Worm (Caenorhabditis elegans): ENCODE data around the gene Y105C5B.1413.

Gene Y105C5B.1413

ce11 chrIV:16168702-16169440, 15.6 kb downstream of the Y105C5B.1413 start:
- TF ChIP-seq lsy-2 (tag; optimal IDR thresholded peaks at IDR 0.05), result no peak
- no peak for TF ChIP-seq unc-120 (tag; optimal IDR thresholded peaks at IDR 0.05; ENCODE audit: poor library complexity, severe bottlenecking)
- TF ChIP-seq nhr-76 (tag; optimal IDR thresholded peaks at IDR 0.05), result no peak
- no peak for TF ChIP-seq sptf-1 (tag; optimal IDR thresholded peaks at IDR 0.05)
- TF ChIP-seq blmp-1 (tag; optimal IDR thresholded peaks at IDR 0.05), result no peak

DNA sequence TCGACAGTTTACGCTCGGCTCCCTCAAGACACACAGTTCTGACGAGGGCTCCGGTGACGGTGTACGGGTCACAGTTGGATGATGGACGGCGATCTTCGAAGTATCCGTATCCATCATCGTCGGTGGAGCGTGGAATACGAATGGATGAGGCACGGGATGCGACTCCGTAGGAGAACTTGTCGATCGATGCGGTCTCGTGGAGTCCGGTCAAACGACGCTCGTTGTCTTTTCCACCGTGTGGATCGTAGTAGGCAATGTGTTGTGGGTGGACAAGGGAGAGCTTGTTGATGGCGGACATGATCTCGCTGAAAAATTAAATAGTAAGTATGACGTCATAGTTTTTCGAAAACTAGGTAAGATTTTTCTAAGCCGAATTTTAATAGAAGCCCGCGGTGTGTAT, 16.5 kb downstream of the Y105C5B.1413 start:
- TF ChIP-seq zip-8 (tag; optimal IDR thresholded peaks at IDR 0.05), result peak; percentile 80
- no peak for TF ChIP-seq ztf-11 (tag; optimal IDR thresholded peaks at IDR 0.05)

DNA sequence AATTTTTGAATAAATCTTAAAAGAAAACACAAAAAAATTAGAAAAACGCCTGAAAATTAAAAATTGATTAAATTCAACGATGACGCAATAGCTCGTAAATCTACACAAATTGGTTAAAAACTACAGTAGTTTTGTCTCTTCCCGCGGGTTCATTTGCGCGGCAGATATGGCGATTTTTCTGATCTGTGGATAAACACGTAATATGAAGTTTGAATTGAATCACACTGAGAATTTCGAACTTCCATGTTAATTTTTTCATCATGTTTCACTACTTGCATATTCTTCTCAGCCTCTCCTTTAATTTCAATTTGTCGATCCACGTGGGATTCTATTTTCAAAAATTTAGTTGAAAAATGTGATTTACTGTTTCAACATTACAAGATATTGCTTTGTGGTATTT, 17.1 kb downstream of the Y105C5B.1413 start:
- peak; percentile 57 for TF ChIP-seq zip-8 (tag; optimal IDR thresholded peaks at IDR 0.05)

ce11 chrIV:16147055-16147454, 37.4 kb downstream of the Y105C5B.1413 start, which contains the start of gene Y105C5B.25:
Y105C5B.25 (minus strand) TSS chrIV:16147155.
- TF ChIP-seq lin-32 (GFP tag; optimal IDR thresholded peaks at IDR 0.05) (no peak), mls-2 (tag; optimal IDR thresholded peaks at IDR 0.05) (no peak), ceh-43 (GFP tag; optimal IDR thresholded peaks at IDR 0.05) (no peak), M03D4.4 (tag; optimal IDR thresholded peaks at IDR 0.05) (no peak), ceh-83 (GFP tag; optimal IDR thresholded peaks at IDR 0.05) (no peak), bed-3 (GFP tag; optimal IDR thresholded peaks at IDR 0.05) (no peak), drap-1 (GFP tag; optimal IDR thresholded peaks at IDR 0.05) (no peak), hlh-1 (tag; optimal IDR thresholded peaks at IDR 0.05) (no peak), elt-1 (tag; optimal IDR thresholded peaks at IDR 0.05; ENCODE audit: borderline replicate concordance, insufficient read depth) (no peak), snpc-4 (tag; optimal IDR thresholded peaks at IDR 0.05) (no peak), cnd-1 (tag; optimal IDR thresholded peaks at IDR 0.05) (no peak), mep-1 (tag; optimal IDR thresholded peaks at IDR 0.05) (no peak), nhr-76 (tag; optimal IDR thresholded peaks at IDR 0.05) (no peak)

- no peak for TF ChIP-seq flh-1 (GFP tag; optimal IDR thresholded peaks at IDR 0.05)
- TF ChIP-seq tbx-8 (GFP tag; optimal IDR thresholded peaks at IDR 0.05), result no peak
- no peak for TF ChIP-seq M03D4.4 (tag; optimal IDR thresholded peaks at IDR 0.05)
- no peak for TF ChIP-seq unc-39 (tag; optimal IDR thresholded peaks at IDR 0.05)
- TF ChIP-seq mab-5 (tag; optimal IDR thresholded peaks at IDR 0.05), result no peak
- no peak for TF ChIP-seq lin-32 (GFP tag; optimal IDR thresholded peaks at IDR 0.05)
- no peak for TF ChIP-seq cnd-1 (tag; optimal IDR thresholded peaks at IDR 0.05)
- no peak for TF ChIP-seq elt-3 (tag; optimal IDR thresholded peaks at IDR 0.05)
- no peak for TF ChIP-seq ztf-11 (tag; optimal IDR thresholded peaks at IDR 0.05)
- TF ChIP-seq snpc-4 (tag; optimal IDR thresholded peaks at IDR 0.05), result no peak
- TF ChIP-seq sem-2 (GFP tag; optimal IDR thresholded peaks at IDR 0.05), result no peak
- no peak for TF ChIP-seq ham-2 (GFP tag; optimal IDR thresholded peaks at IDR 0.05)
- TF ChIP-seq bed-3 (GFP tag; optimal IDR thresholded peaks at IDR 0.05), result no peak
- TF ChIP-seq zip-8 (tag; optimal IDR thresholded peaks at IDR 0.05), result no peak
- no peak for TF ChIP-seq hlh-1 (tag; optimal IDR thresholded peaks at IDR 0.05)
- no peak for TF ChIP-seq pha-4 (tag; optimal IDR thresholded peaks at IDR 0.05)
- TF ChIP-seq ceh-39 (tag; optimal IDR thresholded peaks at IDR 0.05), result no peak
- TF ChIP-seq mls-2 (tag; optimal IDR thresholded peaks at IDR 0.05), result no peak
Measured at ce11 chrIV:16146063-16146462, 38.4 kb downstream of the Y105C5B.1413 start.

DNA sequence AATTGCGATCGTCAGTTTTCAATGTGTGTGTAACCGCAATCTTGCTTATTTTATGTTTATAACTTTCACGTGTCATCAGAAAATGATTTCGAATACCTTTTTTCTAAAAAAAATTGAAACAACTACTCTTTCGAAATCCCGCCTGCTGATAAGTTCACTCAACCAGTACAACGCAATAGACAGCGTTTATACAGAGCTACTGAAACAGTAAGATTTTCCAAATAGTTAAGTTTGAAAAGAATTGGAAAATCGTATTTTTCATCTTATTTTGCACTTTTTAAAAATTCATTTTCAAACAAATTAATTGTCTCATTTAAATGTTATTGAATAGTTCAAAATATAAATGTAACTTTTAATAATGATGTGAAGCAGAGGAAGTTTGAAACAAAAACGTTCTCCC, 45.7 kb downstream of the Y105C5B.1413 start:
- TF ChIP-seq nhr-2 (tag; optimal IDR thresholded peaks at IDR 0.05) (no peak), elt-1 (tag; optimal IDR thresholded peaks at IDR 0.05; ENCODE audit: borderline replicate concordance, insufficient read depth) (no peak), flh-1 (GFP tag; optimal IDR thresholded peaks at IDR 0.05) (no peak), ceh-43 (GFP tag; optimal IDR thresholded peaks at IDR 0.05) (no peak), zip-8 (tag; optimal IDR thresholded peaks at IDR 0.05) (no peak), snpc-4 (tag; optimal IDR thresholded peaks at IDR 0.05) (no peak), nhr-12 (tag; optimal IDR thresholded peaks at IDR 0.05) (no peak), nhr-28 (tag; optimal IDR thresholded peaks at IDR 0.05) (no peak), unc-39 (tag; optimal IDR thresholded peaks at IDR 0.05) (no peak), ham-2 (GFP tag; optimal IDR thresholded peaks at IDR 0.05) (no peak), lin-32 (GFP tag; optimal IDR thresholded peaks at IDR 0.05) (no peak)
